Fruit fly (Drosophila melanogaster) whole organism: ENCODE data around the gene CG7884.

Experiments
- CG8478 ChIP-seq: fragments of >200 bp; optimal IDR thresholded peaks from 2 replicates; lab custom pipeline; 2018; ENCODE audit warnings: inconsistent platforms
- psq ChIP-seq: fragments of >200 bp; optimal IDR thresholded peaks from 2 replicates; lab custom pipeline; 2017

- TF ChIP-seq CG8478 (lab: Kevin White, UChicago) (no peak), psq (lab: Kevin White, UChicago) (no peak)
Observed at dm6 chrX:19262553-19262952, 42.1 kb downstream of the CG7884 start.
